Worm (Caenorhabditis elegans) whole organism, late embryonic: ENCODE data around the gene R10D12.1.

ENCODE experiments used
- Y22D7AL.16 ChIP-seq: sonication (generic microtip); optimal IDR thresholded peaks from 2 replicates; lab custom pipeline; 2016; ENCODE audit warnings: missing genetic modification characterization, missing compliant biosample characterization
- hlh-8 ChIP-seq: sonication (generic microtip); optimal IDR thresholded peaks from 2 replicates; lab custom pipeline; 2016; ENCODE audit warnings: missing genotype, missing genetic modification characterization, missing compliant biosample characterization
- nhr-11 ChIP-seq: fragments of 150-350 bp; optimal IDR thresholded peaks from 2 replicates; lab custom pipeline; 2014; ENCODE audit warnings: missing biosample characterization, missing genetic modification characterization
- unc-86 ChIP-seq: sonication (generic microtip); optimal IDR thresholded peaks from 2 replicates; lab custom pipeline; 2016; ENCODE audit warnings: missing genetic modification characterization, missing compliant biosample characterization

DNA sequence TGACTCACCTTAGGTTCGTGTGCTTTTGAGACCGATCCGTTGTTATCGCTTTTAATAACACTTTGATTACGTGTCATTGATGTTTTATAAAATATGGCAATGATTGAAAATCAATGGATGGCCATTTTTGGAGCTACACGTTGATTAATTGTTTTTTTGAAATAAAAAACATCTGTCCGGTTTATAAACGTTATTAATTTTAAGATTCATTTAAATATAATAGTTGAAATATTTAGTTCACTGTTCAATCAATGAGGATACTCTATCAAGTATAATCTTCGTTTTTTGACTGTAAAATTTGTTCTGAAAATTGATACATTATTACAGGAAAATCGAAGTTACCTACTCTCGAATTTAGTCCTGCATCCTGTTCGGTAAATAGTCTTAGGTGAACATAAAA, 23.8 kb upstream of the R10D12.1 start, which contains the start of gene R10D12.10:
- TF ChIP-seq unc-86 (tag; lab: Kevin White, UChicago) (no peak), hlh-8 (tag; lab: Kevin White, UChicago) (no peak), nhr-11 (no peak), Y22D7AL.16 (no peak)
